Fruit fly (Drosophila melanogaster) whole organism, embryonic: ENCODE results near the gene Tep1.

Source experiments
- Awh ChIP-seq: fragments of 200-800 bp; sonication (Bioruptor generic); IDR thresholded peaks from 2 replicates; pipeline ENCODE4, ENCODE4 v1.3.6; 2022; ENCODE audit warnings: missing biosample characterization, missing genetic modification characterization
- Bgb ChIP-seq: fragments of 200-800 bp; sonication (Bioruptor generic); IDR thresholded peaks from 2 replicates; pipeline ENCODE4 v1.3.6; 2022; ENCODE audit warnings: missing biosample characterization, missing genetic modification characterization; ENCODE audit not compliant: partially characterized antibody
- CG10209 ChIP-seq: fragments of 200-800 bp; sonication (Bioruptor generic); optimal IDR thresholded peaks from 3 replicates; lab custom pipeline; 2017; ENCODE audit warnings: missing biosample characterization, mild to moderate bottlenecking, missing genetic modification characterization, missing genetic modification reagents
- CG10543 ChIP-seq: fragments of 200-800 bp; sonication (Bioruptor generic); optimal IDR thresholded peaks from 3 replicates; lab custom pipeline; 2017; ENCODE audit warnings: missing biosample characterization, mild to moderate bottlenecking, missing genetic modification characterization, moderate library complexity
- CG11085 ChIP-seq: fragments of 200-800 bp; sonication (Bioruptor generic); IDR thresholded peaks from 2 replicates; pipeline ENCODE4 v1.3.6; 2022; ENCODE audit warnings: missing biosample characterization, missing genetic modification characterization
- CG15073 ChIP-seq: fragments of 200-800 bp; sonication (Bioruptor generic); optimal IDR thresholded peaks from 2 replicates; lab custom pipeline; 2016; ENCODE audit warnings: missing biosample characterization, missing genetic modification characterization
- CG17186 ChIP-seq: fragments of 200-800 bp; sonication (Bioruptor generic); optimal IDR thresholded peaks from 3 replicates; lab custom pipeline; 2017; ENCODE audit warnings: missing biosample characterization, missing genetic modification reagents, missing genetic modification characterization
- CG2889 ChIP-seq: fragments of 200-800 bp; sonication (Bioruptor generic); IDR thresholded peaks from 3 replicates; pipeline ENCODE4 v1.3.6; 2022; ENCODE audit warnings: missing biosample characterization, missing genetic modification characterization
- CG3163 ChIP-seq: fragments of 200-800 bp; sonication (Bioruptor generic); optimal IDR thresholded peaks from 3 replicates; lab custom pipeline; 2016; ENCODE audit warnings: missing biosample characterization, missing genetic modification characterization
- CG4424 ChIP-seq: fragments of 200-800 bp; sonication (Bioruptor generic); optimal IDR thresholded peaks from 3 replicates; lab custom pipeline; 2016; ENCODE audit warnings: missing biosample characterization, missing genetic modification characterization
- CG9876 ChIP-seq: fragments of 200-800 bp; sonication (Bioruptor generic); optimal IDR thresholded peaks from 2 replicates; lab custom pipeline; 2016; ENCODE audit warnings: missing biosample characterization, missing genetic modification characterization
- CG9932 ChIP-seq: fragments of 200-800 bp; sonication (Bioruptor generic); IDR thresholded peaks from 2 replicates; pipeline ENCODE4 v1.3.6; 2022; ENCODE audit warnings: missing biosample characterization, missing genetic modification characterization
- Dfd ChIP-seq, 2 experiments: fragments of >200 bp; optimal IDR thresholded peaks; 2 replicates each; lab custom pipeline; 2017; ENCODE audit warnings: missing biosample characterization in 2 of 2, missing genetic modification characterization in 2 of 2
- Doc2 ChIP-seq: fragments of 200-800 bp; sonication (Bioruptor generic); IDR thresholded peaks from 2 replicates; pipeline ENCODE4 v1.3.6; 2022; ENCODE audit warnings: missing biosample characterization, missing genetic modification characterization
- Dp ChIP-seq: fragments of 200-800 bp; sonication (Bioruptor generic); optimal IDR thresholded peaks from 2 replicates; lab custom pipeline; 2018; ENCODE audit warnings: missing biosample characterization, mild to moderate bottlenecking, missing genetic modification characterization, moderate library complexity
- Dref ChIP-seq: fragments of 200-800 bp; sonication (Bioruptor generic); IDR thresholded peaks from 2 replicates; pipeline ENCODE4 v1.3.6; 2022; ENCODE audit warnings: missing biosample characterization, missing genetic modification characterization
- Fer2 ChIP-seq: fragments of 200-800 bp; sonication (Bioruptor generic); optimal IDR thresholded peaks from 2 replicates; lab custom pipeline; 2018; ENCODE audit warnings: missing biosample characterization, mild to moderate bottlenecking, missing genetic modification characterization, moderate library complexity
- Hr39 ChIP-seq: fragments of >200 bp; optimal IDR thresholded peaks from 2 replicates; lab custom pipeline; 2017
- Hsf ChIP-seq: fragments of 200-800 bp; sonication (Bioruptor generic); optimal IDR thresholded peaks from 3 replicates; lab custom pipeline; 2016; ENCODE audit warnings: missing biosample characterization, missing genetic modification characterization
- Lim3 ChIP-seq: fragments of 200-800 bp; sonication (Bioruptor generic); IDR thresholded peaks from 2 replicates; pipeline ENCODE4 v1.3.6; 2022; ENCODE audit warnings: missing biosample characterization, missing genetic modification characterization
- NFAT ChIP-seq: fragments of 200-800 bp; sonication (Bioruptor generic); IDR thresholded peaks from 2 replicates; pipeline ENCODE4 v1.3.6; 2022; ENCODE audit warnings: missing biosample characterization, missing genetic modification characterization
- Nf-YB ChIP-seq: fragments of 200-800 bp; sonication (Bioruptor generic); optimal IDR thresholded peaks from 3 replicates; lab custom pipeline; 2019; ENCODE audit warnings: missing biosample characterization, mild to moderate bottlenecking, missing genetic modification characterization, moderate library complexity
- Nf-YC ChIP-seq: fragments of 200-800 bp; optimal IDR thresholded peaks from 3 replicates; lab custom pipeline; 2019; ENCODE audit warnings: missing biosample characterization, mild to moderate bottlenecking, missing genetic modification characterization, moderate library complexity
- NfI ChIP-seq: fragments of 200-800 bp; sonication (Bioruptor generic); optimal IDR thresholded peaks from 3 replicates; lab custom pipeline; 2018; ENCODE audit warnings: missing biosample characterization, mild to moderate bottlenecking, missing genetic modification characterization, moderate library complexity
- Optix ChIP-seq: fragments of 200-800 bp; sonication (Bioruptor generic); IDR thresholded peaks from 3 replicates; pipeline ENCODE4 v1.3.6; 2022; ENCODE audit warnings: missing biosample characterization, missing genetic modification characterization
- Pdp1 ChIP-seq, 2 experiments: fragments of 200-800 bp; sonication (Bioruptor generic); optimal IDR thresholded peaks; 3 replicates each; lab custom pipeline; 2016; ENCODE audit warnings: missing biosample characterization in 2 of 2, missing genetic modification characterization in 2 of 2, mild to moderate bottlenecking in 1 of 2, moderate library complexity in 1 of 2
- Ravus ChIP-seq: fragments of 200-800 bp; sonication (Bioruptor generic); IDR thresholded peaks from 2 replicates; pipeline ENCODE4 v1.3.6; 2022; ENCODE audit warnings: missing biosample characterization, missing genetic modification characterization
- Sry-δ ChIP-seq: fragments of 200-800 bp; sonication (Bioruptor generic); optimal IDR thresholded peaks from 2 replicates; lab custom pipeline; 2016; ENCODE audit warnings: missing biosample characterization, missing genetic modification characterization
- Tbp ChIP-seq: fragments of >200 bp; optimal IDR thresholded peaks from 2 replicates; lab custom pipeline; 2018; ENCODE audit warnings: missing biosample characterization, missing genetic modification characterization
- Trl ChIP-seq, 3 experiments: fragments of >200 bp in 2 of 3; fragments of 200-800 bp in 1 of 3; sonication (Bioruptor generic) in 1 of 3; optimal IDR thresholded peaks; 2 replicates in 1 of 3; 3 replicates in 2 of 3; lab custom pipeline; 2016 to 2017; ENCODE audit warnings: missing biosample characterization in 1 of 3, missing genetic modification characterization in 1 of 3
- bab2 ChIP-seq: fragments of 200-800 bp; sonication (Bioruptor generic); optimal IDR thresholded peaks from 2 replicates; lab custom pipeline; 2016; ENCODE audit warnings: missing biosample characterization, missing genetic modification characterization
- bcd ChIP-seq: fragments of 200-800 bp; sonication (Bioruptor generic); optimal IDR thresholded peaks from 2 replicates; lab custom pipeline; 2017; ENCODE audit warnings: missing biosample characterization, mild to moderate bottlenecking, missing genetic modification characterization
- br ChIP-seq: fragments of >200 bp; optimal IDR thresholded peaks from 2 replicates; lab custom pipeline; 2017
- ci ChIP-seq: fragments of 200-800 bp; sonication (Bioruptor generic); IDR thresholded peaks from 3 replicates; pipeline ENCODE4 v1.3.6; 2022; ENCODE audit warnings: missing biosample characterization, missing genetic modification characterization
- dan ChIP-seq: fragments of 200-800 bp; sonication (Bioruptor generic); IDR thresholded peaks from 2 replicates; pipeline ENCODE4 v1.3.6; 2022; ENCODE audit warnings: missing biosample characterization, missing genetic modification characterization
- dati ChIP-seq: fragments of 200-800 bp; sonication (Bioruptor generic); IDR thresholded peaks from 2 replicates; pipeline ENCODE4 v1.3.6; 2022; ENCODE audit warnings: missing biosample characterization, missing genetic modification characterization
- en ChIP-seq: fragments of 200-800 bp; sonication (Bioruptor generic); optimal IDR thresholded peaks from 2 replicates; lab custom pipeline; 2016; ENCODE audit warnings: missing biosample characterization, missing genetic modification characterization
- eve ChIP-seq, 2 experiments: fragments of >200 bp; optimal IDR thresholded peaks; 2 replicates each; lab custom pipeline; 2017; ENCODE audit warnings: missing biosample characterization in 2 of 2, missing genetic modification characterization in 2 of 2
- fd64A ChIP-seq: fragments of 200-800 bp; sonication (Bioruptor generic); optimal IDR thresholded peaks from 3 replicates; lab custom pipeline; 2018; ENCODE audit warnings: missing biosample characterization, mild to moderate bottlenecking, missing genetic modification characterization
- fd96Cb ChIP-seq: fragments of 200-800 bp; sonication (Bioruptor generic); optimal IDR thresholded peaks from 2 replicates; lab custom pipeline; 2018; ENCODE audit warnings: missing biosample characterization, mild to moderate bottlenecking, missing genetic modification characterization, moderate library complexity
- gcm ChIP-seq: fragments of 200-800 bp; sonication (Bioruptor generic); optimal IDR thresholded peaks from 2 replicates; lab custom pipeline; 2019; ENCODE audit warnings: missing biosample characterization, mild to moderate bottlenecking, missing genetic modification characterization, moderate library complexity
- grau ChIP-seq: fragments of 200-800 bp; optimal IDR thresholded peaks from 3 replicates; lab custom pipeline; 2019; ENCODE audit warnings: missing biosample characterization, mild to moderate bottlenecking, missing genetic modification characterization, moderate library complexity
- inv ChIP-seq: fragments of 200-800 bp; sonication (Bioruptor generic); IDR thresholded peaks from 2 replicates; pipeline ENCODE4 v1.3.6; 2022; ENCODE audit warnings: missing biosample characterization, missing genetic modification characterization; ENCODE audit not compliant: partially characterized antibody
- pfk ChIP-seq: fragments of 200-800 bp; sonication (Bioruptor generic); optimal IDR thresholded peaks from 2 replicates; lab custom pipeline; 2018; ENCODE audit warnings: missing biosample characterization, mild to moderate bottlenecking, missing genetic modification characterization, moderate library complexity
- sc ChIP-seq, 3 experiments: fragments of >200 bp in 2 of 3; fragments of 200-800 bp in 1 of 3; sonication (Bioruptor generic) in 1 of 3; optimal IDR thresholded peaks; 2 replicates in 2 of 3; 3 replicates in 1 of 3; lab custom pipeline; 2017; ENCODE audit warnings: mild to moderate bottlenecking in 1 of 3, missing biosample characterization in 1 of 3, missing genetic modification characterization in 1 of 3, missing genetic modification reagents in 1 of 3
- scrt ChIP-seq: fragments of 200-800 bp; sonication (Bioruptor generic); optimal IDR thresholded peaks from 2 replicates; lab custom pipeline; 2018; ENCODE audit warnings: missing biosample characterization, mild to moderate bottlenecking, missing genetic modification characterization, moderate library complexity
- tio ChIP-seq: fragments of 200-800 bp; sonication (Bioruptor generic); optimal IDR thresholded peaks from 2 replicates; lab custom pipeline; 2017; ENCODE audit warnings: missing biosample characterization, missing genetic modification characterization, inconsistent platforms
- z ChIP-seq: fragments of 200-800 bp; sonication (Bioruptor generic); IDR thresholded peaks from 3 replicates; pipeline ENCODE4 v1.3.6; 2022; ENCODE audit warnings: missing biosample characterization, missing genetic modification characterization
- zf30C ChIP-seq: fragments of 200-800 bp; sonication (Bioruptor generic); optimal IDR thresholded peaks from 3 replicates; lab custom pipeline; 2018; ENCODE audit warnings: missing biosample characterization, mild to moderate bottlenecking, missing genetic modification characterization

The Tep1 gene

DNA sequence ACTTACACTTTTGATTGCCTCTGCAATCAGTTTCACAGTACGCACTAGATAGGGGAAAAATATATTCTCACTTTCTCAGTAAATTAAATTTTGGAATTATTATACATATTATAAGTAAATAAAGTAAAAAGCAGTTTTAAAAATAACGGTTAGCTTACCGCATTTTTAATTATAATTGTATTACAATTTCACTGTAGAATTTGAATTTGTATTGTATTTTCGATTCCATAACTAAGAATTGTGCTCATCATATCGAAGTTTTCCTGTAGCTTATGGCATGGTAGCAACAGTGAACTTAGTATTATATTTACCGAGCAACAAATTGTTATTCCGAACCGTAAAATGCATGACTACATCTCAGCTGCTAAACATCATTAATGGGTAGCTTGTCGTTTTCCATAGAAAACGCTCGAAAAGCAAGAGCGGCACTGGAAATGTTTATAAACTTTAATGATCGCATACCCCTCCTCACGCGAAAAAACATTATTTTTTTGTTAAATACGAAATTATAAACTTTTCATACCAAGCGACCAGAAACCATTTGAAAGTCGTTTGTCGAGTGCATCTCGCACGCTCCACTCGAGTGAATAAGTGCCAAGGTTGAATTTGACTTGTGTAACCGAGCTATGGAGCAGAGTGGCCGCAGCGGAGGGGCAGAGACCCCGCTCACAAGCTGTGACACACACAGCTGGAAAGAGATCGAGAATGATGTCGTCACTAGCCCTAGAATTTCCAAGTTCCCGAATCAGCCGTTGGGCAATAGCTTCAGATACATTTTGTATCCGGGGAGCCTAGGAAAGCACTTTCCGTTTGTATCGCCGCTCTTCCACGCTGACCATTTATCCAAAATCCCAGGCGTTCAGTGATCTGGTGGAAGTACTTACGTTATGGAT, 18.6 kb upstream of the Tep1 start (continued):
- peak in 1 of 2 experiments; percentile 50 for TF ChIP-seq Trl (optimal IDR thresholded peaks at IDR 0.05; lab: Kevin White, UChicago)
- peak; percentile 26 for TF ChIP-seq Trl (GFP tag; optimal IDR thresholded peaks at IDR 0.05; lab: Kevin White, UChicago)
- no peak for TF ChIP-seq CG9876 (GFP tag; lab: Kevin White, UChicago)
- TF ChIP-seq en = no peak
- peak; percentile 93 for TF ChIP-seq Fer2 (tag; lab: Kevin White, UChicago)
- no peak for TF ChIP-seq inv (GFP tag; lab: Robert Waterston, UW)
- no peak; the same call in none of the 2 replicates for TF ChIP-seq NFAT (GFP tag; lab: Robert Waterston, UW)
- peak; percentile 28 for TF ChIP-seq bab2
- TF ChIP-seq NfI (GFP tag; lab: Kevin White, UChicago) = peak; percentile 90
- TF ChIP-seq fd64A (GFP tag; lab: Kevin White, UChicago) = no peak
- no peak for TF ChIP-seq CG3163 (GFP tag; lab: Kevin White, UChicago)
- no peak for TF ChIP-seq zf30C
- TF ChIP-seq CG15073 = peak; percentile 8
- TF ChIP-seq br = no peak
- peak; percentile 75 for TF ChIP-seq CG11085 (GFP tag; lab: Robert Waterston, UW)
- peak; percentile 60 for TF ChIP-seq Ravus
- TF ChIP-seq Nf-YC (tag; lab: Kevin White, UChicago) = peak; percentile 89
- TF ChIP-seq sc (optimal IDR thresholded peaks at IDR 0.05; lab: Kevin White, UChicago) = no peak
- TF ChIP-seq sc (GFP tag; optimal IDR thresholded peaks at IDR 0.05; lab: Kevin White, UChicago) = peak; percentile 78
- TF ChIP-seq Pdp1 (GFP tag; optimal IDR thresholded peaks at IDR 0.05; lab: Kevin White, UChicago) = peak; percentile 64 to 100
- TF ChIP-seq scrt (GFP tag; lab: Kevin White, UChicago) = peak; percentile 82
- TF ChIP-seq fd96Cb (tag; lab: Kevin White, UChicago) = peak; percentile 93
- peak; percentile 87 for TF ChIP-seq CG9932
- TF ChIP-seq CG4424 = peak; percentile 88
- TF ChIP-seq CG2889 = peak; percentile 86
- TF ChIP-seq eve (GFP tag; optimal IDR thresholded peaks at IDR 0.05; lab: Kevin White, UChicago) = peak in 1 of 2 experiments; percentile 96
- peak; percentile 58; the same call in 1 of the 2 replicates for TF ChIP-seq Bgb
- TF ChIP-seq Nf-YB (GFP tag; lab: Kevin White, UChicago) = peak; percentile 76
- TF ChIP-seq Lim3 (GFP tag; lab: Robert Waterston, UW) = peak; percentile 35; the same call in 1 of the 2 replicates
- no peak for TF ChIP-seq dati (GFP tag; lab: Robert Waterston, UW)
- TF ChIP-seq pfk (GFP tag; lab: Kevin White, UChicago) = no peak
- TF ChIP-seq CG17186 (GFP tag; lab: Kevin White, UChicago) = peak; percentile 33
- TF ChIP-seq grau (tag; lab: Kevin White, UChicago) = peak; percentile 100
- TF ChIP-seq dan = no peak
- peak; percentile 85 for TF ChIP-seq Awh (GFP tag; lab: Robert Waterston, UW)
- TF ChIP-seq Doc2 (GFP tag; lab: Robert Waterston, UW) = no peak; the same call in 1 of the 2 replicates
- no peak for TF ChIP-seq Optix (GFP tag; lab: Robert Waterston, UW)
- no peak for TF ChIP-seq Dp (GFP tag; lab: Kevin White, UChicago)
- peak; percentile 89 for TF ChIP-seq bcd (GFP tag; lab: Kevin White, UChicago)
- TF ChIP-seq Dfd (GFP tag; optimal IDR thresholded peaks at IDR 0.05; lab: Kevin White, UChicago) = no peak
- TF ChIP-seq Tbp (GFP tag; lab: Kevin White, UChicago) = no peak
- TF ChIP-seq ci (GFP tag; lab: Robert Waterston, UW) = peak; percentile 92
- peak; percentile 88 for TF ChIP-seq tio (GFP tag; lab: Kevin White, UChicago)
- TF ChIP-seq Hr39 (lab: Kevin White, UChicago) = no peak
- TF ChIP-seq CG10543 (GFP tag; lab: Kevin White, UChicago) = peak; percentile 78
- peak; percentile 85 for TF ChIP-seq gcm (GFP tag; lab: Kevin White, UChicago)
- peak; percentile 93 for TF ChIP-seq CG10209
- TF ChIP-seq Sry-δ (GFP tag; lab: Kevin White, UChicago) = no peak
- peak; percentile 55 for TF ChIP-seq Hsf (GFP tag; lab: Kevin White, UChicago)
- TF ChIP-seq Dref = no peak
- TF ChIP-seq z = peak; percentile 89
